Fruit fly (Drosophila melanogaster) whole organism, prepupa: ENCODE data around the gene alpha-Est6.

Experiments
- CG10669 ChIP-seq: fragments of 200-800 bp; sonication (Bioruptor generic); optimal IDR thresholded peaks from 3 replicates; lab custom pipeline; 2018; ENCODE audit warnings: missing biosample characterization, mild to moderate bottlenecking, missing genetic modification characterization, moderate library complexity
- CG11294 ChIP-seq: fragments of 200-800 bp; sonication (Bioruptor generic); IDR thresholded peaks from 2 replicates; pipeline ENCODE4 v1.3.6; 2022; ENCODE audit warnings: missing biosample characterization, missing genetic modification characterization
- CG11762 ChIP-seq: fragments of 200-800 bp; sonication (Bioruptor generic); optimal IDR thresholded peaks from 3 replicates; lab custom pipeline; 2016; ENCODE audit warnings: missing biosample characterization, missing genetic modification characterization; ENCODE audit not compliant: insufficient read depth
- CG15336 ChIP-seq: fragments of 200-800 bp; sonication (Bioruptor generic); IDR thresholded peaks from 2 replicates; pipeline ENCODE4 v1.3.6; 2022; ENCODE audit warnings: missing biosample characterization, missing genetic modification characterization
- CG1621 ChIP-seq: fragments of 200-800 bp; sonication (Bioruptor generic); optimal IDR thresholded peaks from 3 replicates; lab custom pipeline; 2018; ENCODE audit warnings: missing biosample characterization, mild to moderate bottlenecking, missing genetic modification characterization
- CG3032 ChIP-seq: fragments of 200-800 bp; optimal IDR thresholded peaks from 2 replicates; lab custom pipeline; 2019; ENCODE audit warnings: missing biosample characterization, mild to moderate bottlenecking, missing genetic modification characterization, moderate library complexity
- CG34406 ChIP-seq: fragments of 200-800 bp; sonication (Bioruptor generic); optimal IDR thresholded peaks from 3 replicates; lab custom pipeline; 2016; ENCODE audit warnings: missing biosample characterization, missing genetic modification characterization
- CG4318 ChIP-seq: fragments of 200-800 bp; sonication (Bioruptor generic); optimal IDR thresholded peaks from 3 replicates; lab custom pipeline; 2017; ENCODE audit warnings: missing biosample characterization, mild to moderate bottlenecking, missing genetic modification characterization
- CG6163 ChIP-seq: fragments of 200-800 bp; sonication (Bioruptor generic); IDR thresholded peaks from 3 replicates; pipeline ENCODE4 v1.3.6; 2022; ENCODE audit warnings: missing biosample characterization, missing genetic modification characterization
- CG6276 ChIP-seq: fragments of 200-800 bp; sonication (Bioruptor generic); optimal IDR thresholded peaks from 2 replicates; lab custom pipeline; 2017; ENCODE audit warnings: missing biosample characterization, mild to moderate bottlenecking, missing genetic modification characterization
- CG6792 ChIP-seq: fragments of 200-800 bp; sonication (Bioruptor generic); optimal IDR thresholded peaks from 3 replicates; lab custom pipeline; 2016; ENCODE audit warnings: missing biosample characterization, missing genetic modification characterization
- CG6808 ChIP-seq: fragments of 200-800 bp; sonication (Bioruptor generic); optimal IDR thresholded peaks from 3 replicates; lab custom pipeline; 2017; ENCODE audit warnings: missing biosample characterization, missing genetic modification characterization, mild to moderate bottlenecking, moderate library complexity, missing genetic modification reagents
- CG7368 ChIP-seq: fragments of 200-800 bp; sonication (Bioruptor generic); optimal IDR thresholded peaks from 3 replicates; lab custom pipeline; 2016; ENCODE audit warnings: missing biosample characterization, missing genetic modification characterization
- CG8319 ChIP-seq: fragments of 200-800 bp; sonication (Bioruptor generic); optimal IDR thresholded peaks from 3 replicates; lab custom pipeline; 2016; ENCODE audit warnings: missing biosample characterization, missing genetic modification characterization
- CG8632 ChIP-seq: fragments of 200-800 bp; sonication (Bioruptor generic); optimal IDR thresholded peaks from 3 replicates; lab custom pipeline; 2016; ENCODE audit warnings: missing biosample characterization, missing genetic modification characterization
- CG9139 ChIP-seq: fragments of 200-800 bp; sonication (Bioruptor generic); optimal IDR thresholded peaks from 3 replicates; lab custom pipeline; 2017; ENCODE audit warnings: missing biosample characterization, mild to moderate bottlenecking, missing genetic modification characterization
- Eip75B ChIP-seq: fragments of 200-800 bp; sonication (Bioruptor generic); optimal IDR thresholded peaks from 3 replicates; lab custom pipeline; 2016; ENCODE audit warnings: missing biosample characterization, missing genetic modification characterization
- Eip78C ChIP-seq: fragments of 200-800 bp; sonication (Bioruptor generic); peaks from one replicate; lab custom pipeline; 2016; ENCODE audit warnings: missing biosample characterization, missing genetic modification characterization
- Ets21C ChIP-seq: fragments of 200-800 bp; sonication (Bioruptor generic); optimal IDR thresholded peaks from 3 replicates; lab custom pipeline; 2016; ENCODE audit warnings: missing biosample characterization, missing genetic modification characterization
- Ets96B ChIP-seq: fragments of 200-800 bp; optimal IDR thresholded peaks from 2 replicates; lab custom pipeline; 2019; ENCODE audit warnings: missing biosample characterization, mild to moderate bottlenecking, missing genetic modification characterization, moderate library complexity
- Gug ChIP-seq: fragments of 200-800 bp; sonication (Bioruptor generic); IDR thresholded peaks from 2 replicates; pipeline ENCODE4 v1.3.6; 2022; ENCODE audit warnings: missing biosample characterization, missing genetic modification characterization
- Hr38 ChIP-seq: sonication (Bioruptor generic); optimal IDR thresholded peaks from 2 replicates; lab custom pipeline; 2016; ENCODE audit warnings: missing biosample characterization, missing genetic modification characterization
- Hr39 ChIP-seq: fragments of 200-800 bp; sonication (Bioruptor generic); optimal IDR thresholded peaks from 2 replicates; lab custom pipeline; 2016; ENCODE audit warnings: missing biosample characterization, missing genetic modification characterization
- Hr4 ChIP-seq: fragments of 200-800 bp; sonication (Bioruptor generic); optimal IDR thresholded peaks from 3 replicates; lab custom pipeline; 2016; ENCODE audit warnings: missing biosample characterization, missing genetic modification characterization
- Lpt ChIP-seq: fragments of 200-800 bp; sonication (Bioruptor generic); optimal IDR thresholded peaks from 3 replicates; lab custom pipeline; 2016; ENCODE audit warnings: missing biosample characterization, missing genetic modification characterization
- Met ChIP-seq: fragments of 200-800 bp; sonication (Bioruptor generic); optimal IDR thresholded peaks from 3 replicates; lab custom pipeline; 2016; ENCODE audit warnings: missing biosample characterization, missing genetic modification characterization
- Smox ChIP-seq: fragments of 200-800 bp; sonication (Bioruptor generic); optimal IDR thresholded peaks from 3 replicates; lab custom pipeline; 2016; ENCODE audit warnings: missing biosample characterization, missing genetic modification characterization
- Sox102F ChIP-seq: fragments of 200-800 bp; sonication (Bioruptor generic); optimal IDR thresholded peaks from 2 replicates; lab custom pipeline; 2016; ENCODE audit warnings: missing biosample characterization, mild to moderate bottlenecking, missing genetic modification characterization
- Sox14 ChIP-seq: fragments of 200-800 bp; sonication (Bioruptor generic); optimal IDR thresholded peaks from 3 replicates; lab custom pipeline; 2016; ENCODE audit warnings: missing biosample characterization, missing genetic modification characterization
- Sox15 ChIP-seq: fragments of 200-800 bp; sonication (Bioruptor generic); optimal IDR thresholded peaks from 3 replicates; lab custom pipeline; 2016; ENCODE audit warnings: missing biosample characterization, missing genetic modification characterization
- acj6 ChIP-seq: fragments of 200-800 bp; sonication (Bioruptor generic); optimal IDR thresholded peaks from 3 replicates; lab custom pipeline; 2016; ENCODE audit warnings: missing biosample characterization, missing genetic modification characterization
- dsx ChIP-seq: fragments of 200-800 bp; optimal IDR thresholded peaks from 3 replicates; lab custom pipeline; 2019; ENCODE audit warnings: missing biosample characterization, mild to moderate bottlenecking, missing genetic modification characterization, moderate library complexity; ENCODE audit not compliant: poor library complexity, severe bottlenecking
- esn ChIP-seq: fragments of 200-800 bp; sonication (Bioruptor generic); optimal IDR thresholded peaks from 2 replicates; lab custom pipeline; 2016; ENCODE audit warnings: missing biosample characterization, mild to moderate bottlenecking, missing genetic modification characterization, moderate library complexity
- fd59A ChIP-seq: fragments of 200-800 bp; sonication (Bioruptor generic); optimal IDR thresholded peaks from 2 replicates; lab custom pipeline; 2017; ENCODE audit warnings: missing biosample characterization, mild to moderate bottlenecking, missing genetic modification characterization, missing genetic modification reagents
- fd85E ChIP-seq: fragments of 200-800 bp; sonication (Bioruptor generic); optimal IDR thresholded peaks from 3 replicates; lab custom pipeline; 2016; ENCODE audit warnings: missing biosample characterization, missing genetic modification characterization
- fkh ChIP-seq: fragments of 200-800 bp; sonication (Bioruptor generic); optimal IDR thresholded peaks from 3 replicates; lab custom pipeline; 2017; ENCODE audit warnings: missing biosample characterization, mild to moderate bottlenecking, missing genetic modification characterization, moderate library complexity
- net ChIP-seq: fragments of 200-800 bp; sonication (Bioruptor generic); optimal IDR thresholded peaks from 3 replicates; lab custom pipeline; 2016; ENCODE audit warnings: missing biosample characterization, missing genetic modification characterization
- salr ChIP-seq, 2 experiments: fragments of 200-800 bp; sonication (Bioruptor generic); optimal IDR thresholded peaks; 3 replicates each; lab custom pipeline; 2016 to 2018; ENCODE audit warnings: missing biosample characterization in 2 of 2, missing genetic modification characterization in 2 of 2, mild to moderate bottlenecking in 1 of 2
- spab ChIP-seq: fragments of 200-800 bp; sonication (Bioruptor generic); optimal IDR thresholded peaks from 2 replicates; lab custom pipeline; 2017; ENCODE audit warnings: missing biosample characterization, mild to moderate bottlenecking, missing genetic modification characterization, missing genetic modification reagents
- svp ChIP-seq: fragments of 200-800 bp; sonication (Bioruptor generic); peaks from one replicate; lab custom pipeline; 2016; ENCODE audit warnings: missing biosample characterization, missing genetic modification characterization
- vri ChIP-seq: fragments of 200-800 bp; sonication (Bioruptor generic); optimal IDR thresholded peaks from 3 replicates; lab custom pipeline; 2016; ENCODE audit warnings: missing biosample characterization, mild to moderate bottlenecking, missing genetic modification characterization

alpha-Est6 gene

DNA sequence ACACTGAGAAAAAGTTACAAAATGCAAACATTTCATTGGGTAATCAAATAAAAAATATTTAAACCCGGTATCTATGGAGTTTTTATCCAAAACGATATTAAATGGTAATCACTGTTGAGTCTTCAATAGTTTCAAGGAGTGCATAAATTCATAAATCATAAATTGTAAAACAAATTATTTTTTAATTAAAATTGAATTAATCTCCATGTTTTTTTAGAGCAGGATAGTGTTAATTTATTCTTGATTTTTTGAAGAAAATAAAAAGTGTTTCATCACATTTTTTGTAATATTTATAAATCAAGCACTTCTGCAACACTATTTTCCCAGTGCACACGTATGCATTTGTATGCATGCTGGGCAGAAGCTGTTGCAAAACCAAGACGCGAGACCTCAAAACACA, 37.7 kb downstream of the alpha-Est6 start (continued):
- TF ChIP-seq CG7368 (GFP tag; lab: Kevin White, UChicago), result peak; percentile 60
- peak; percentile 71 for TF ChIP-seq Sox15 (GFP tag; lab: Kevin White, UChicago)
- TF ChIP-seq esn (GFP tag; lab: Kevin White, UChicago), result peak; percentile 88
- TF ChIP-seq acj6 (GFP tag; lab: Kevin White, UChicago), result peak; percentile 85
- peak; percentile 51 for TF ChIP-seq Eip75B (GFP tag; lab: Kevin White, UChicago)
- TF ChIP-seq CG4318, result peak; percentile 88
- TF ChIP-seq Hr38 (GFP tag; lab: Kevin White, UChicago), result no peak
- no peak for TF ChIP-seq fkh (GFP tag; lab: Kevin White, UChicago)
- peak; percentile 40 for TF ChIP-seq CG11294
- TF ChIP-seq vri (GFP tag; lab: Kevin White, UChicago), result peak; percentile 26
- peak; percentile 66 for TF ChIP-seq CG8319 (GFP tag; lab: Kevin White, UChicago)
- TF ChIP-seq Met (GFP tag; lab: Kevin White, UChicago), result peak; percentile 74
- TF ChIP-seq Gug, result peak; percentile 71
- TF ChIP-seq CG1621 (tag; lab: Kevin White, UChicago), result no peak
- TF ChIP-seq Hr39 (GFP tag; lab: Kevin White, UChicago), result peak; percentile 74
- TF ChIP-seq salr (GFP tag; optimal IDR thresholded peaks at IDR 0.05; lab: Kevin White, UChicago), result peak in 1 of 2 experiments; percentile 87
- TF ChIP-seq Hr4 (GFP tag; lab: Kevin White, UChicago), result peak; percentile 90
- peak; percentile 78 for TF ChIP-seq Smox (GFP tag; lab: Kevin White, UChicago)
- TF ChIP-seq CG15336, result peak; percentile 83
- TF ChIP-seq Eip78C (GFP tag; lab: Kevin White, UChicago), result peak; percentile 97
- peak; percentile 45 for TF ChIP-seq Sox102F (GFP tag; lab: Kevin White, UChicago)
- peak; percentile 81 for TF ChIP-seq net (GFP tag; lab: Kevin White, UChicago)
- peak; percentile 81 for TF ChIP-seq CG34406
- TF ChIP-seq svp (GFP tag; lab: Kevin White, UChicago), result peak; percentile 88
- TF ChIP-seq CG11762, result peak; percentile 78
- TF ChIP-seq Ets96B (tag; lab: Kevin White, UChicago), result peak; percentile 65
- TF ChIP-seq CG6792 (GFP tag; lab: Kevin White, UChicago), result peak; percentile 69
- TF ChIP-seq dsx (GFP tag; lab: Kevin White, UChicago), result peak; percentile 47

DNA sequence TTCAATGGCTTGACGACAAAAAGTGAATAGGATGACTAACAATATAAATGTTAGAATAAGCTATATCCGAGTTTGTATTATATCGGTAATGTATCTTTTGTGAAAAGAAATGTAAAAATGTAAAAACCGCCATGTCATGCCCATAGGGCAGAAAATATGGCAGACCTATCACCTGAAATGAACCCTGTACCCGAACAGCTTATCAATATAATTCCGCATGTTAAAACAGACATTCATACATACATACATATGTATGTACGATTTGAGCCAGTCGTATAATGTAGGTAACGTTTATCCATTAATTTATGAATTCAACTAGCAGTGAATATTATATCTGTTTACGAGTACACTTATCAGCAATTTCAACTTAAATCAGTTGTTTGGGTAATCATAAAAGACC, 38.7 kb downstream of the alpha-Est6 start:
- no peak for TF ChIP-seq CG8632 (GFP tag; lab: Kevin White, UChicago)
- TF ChIP-seq Hr39 (GFP tag; lab: Kevin White, UChicago), result no peak
- no peak for TF ChIP-seq fd85E (GFP tag; lab: Kevin White, UChicago)
- peak; percentile 89 for TF ChIP-seq svp (GFP tag; lab: Kevin White, UChicago)
- TF ChIP-seq CG9139, result no peak

dm6 chr3R:7475708-7476107, 52.9 kb downstream of the alpha-Est6 start:
- no peak for TF ChIP-seq Ets21C (GFP tag; lab: Kevin White, UChicago)
- no peak for TF ChIP-seq CG6792 (GFP tag; lab: Kevin White, UChicago)
- TF ChIP-seq fd59A (GFP tag; lab: Kevin White, UChicago), result no peak
- TF ChIP-seq spab (GFP tag; lab: Kevin White, UChicago), result no peak
- TF ChIP-seq CG6276 (GFP tag; lab: Kevin White, UChicago), result no peak
- no peak for TF ChIP-seq CG6808 (GFP tag; lab: Kevin White, UChicago)
- no peak for TF ChIP-seq CG3032 (tag; lab: Kevin White, UChicago)
- TF ChIP-seq CG6163 (GFP tag; lab: Robert Waterston, UW), result no peak
- TF ChIP-seq CG34406, result no peak
- no peak for TF ChIP-seq net (GFP tag; lab: Kevin White, UChicago)
- TF ChIP-seq Lpt (GFP tag; lab: Kevin White, UChicago), result no peak
- TF ChIP-seq CG10669, result no peak
- TF ChIP-seq Sox14 (GFP tag; lab: Kevin White, UChicago), result no peak
- no peak for TF ChIP-seq Ets96B (tag; lab: Kevin White, UChicago)
